Fruit fly (Drosophila melanogaster): ENCODE measurements around the gene CG31415.

Gene CG31415

DNA sequence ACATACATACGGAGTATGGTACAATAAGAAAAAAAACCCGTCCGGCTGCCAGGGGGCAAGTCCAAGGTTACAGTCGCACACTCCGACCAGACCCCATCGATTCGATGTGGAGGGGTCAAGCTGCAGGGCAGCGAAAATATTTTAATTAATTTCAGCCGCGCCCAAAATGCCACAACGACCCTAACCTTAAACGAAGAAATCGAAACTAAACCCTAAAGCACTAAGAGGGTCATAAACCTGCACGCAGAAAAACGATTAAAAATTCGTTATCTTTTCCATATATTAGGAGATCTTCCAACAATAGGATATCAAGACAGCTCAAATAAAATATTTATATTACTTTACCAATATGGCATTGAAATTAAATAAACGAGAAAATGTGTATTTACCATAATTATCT is 41.4 kb upstream of the CG31415 start (continued):
- TF ChIP-seq CG3281 (GFP tag; optimal IDR thresholded peaks at IDR 0.05) (no peak), CG2120 (GFP tag; optimal IDR thresholded peaks at IDR 0.05) (peak; percentile 33), Oli (tag; optimal IDR thresholded peaks at IDR 0.05) (peak; percentile 8), BEAF-32 (GFP tag; optimal IDR thresholded peaks at IDR 0.05) (no peak), row (GFP tag; IDR thresholded peaks at IDR 0.05) (no peak), CG17359 (tag; optimal IDR thresholded peaks at IDR 0.05) (peak; percentile 30), CG13424 (tag; optimal IDR thresholded peaks at IDR 0.05) (peak; percentile 50), Hand (GFP tag; optimal IDR thresholded peaks at IDR 0.05) (no peak), tna (GFP tag; IDR thresholded peaks at IDR 0.05; ENCODE audit: partially characterized antibody) (no peak), Opbp (GFP tag; IDR thresholded peaks at IDR 0.05; ENCODE audit: partially characterized antibody) (no peak), CG8359 (GFP tag; optimal IDR thresholded peaks at IDR 0.05; ENCODE audit: borderline replicate concordance) (no peak), CG10654 (GFP tag; optimal IDR thresholded peaks at IDR 0.05) (no peak), ac (GFP tag; optimal IDR thresholded peaks at IDR 0.05) (no peak), otp (GFP tag; IDR thresholded peaks at IDR 0.05) (no peak), al (GFP tag; IDR thresholded peaks at IDR 0.05) (no peak), Hmx (GFP tag; optimal IDR thresholded peaks at IDR 0.05) (no peak), gro (GFP tag; optimal IDR thresholded peaks at IDR 0.05) (no peak), CG1647 (GFP tag; optimal IDR thresholded peaks at IDR 0.05) (no peak), Xbp1 (GFP tag; optimal IDR thresholded peaks at IDR 0.05) (peak; percentile 13), Hr78 (GFP tag; optimal IDR thresholded peaks at IDR 0.05) (peak in 1 of 2 experiments; percentile 72), danr (GFP tag; IDR thresholded peaks at IDR 0.05) (no peak), fd3F (GFP tag; optimal IDR thresholded peaks at IDR 0.05) (peak; percentile 43), Drgx (GFP tag; IDR thresholded peaks at IDR 0.05) (no peak), grau (tag; optimal IDR thresholded peaks at IDR 0.05) (peak; percentile 36), Dref (GFP tag; IDR thresholded peaks at IDR 0.05) (no peak), Ets65A (GFP tag) (peak; percentile 11), CG2712 (tag; optimal IDR thresholded peaks at IDR 0.05) (no peak), gem (tag; optimal IDR thresholded peaks at IDR 0.05) (peak; percentile 58), CG10431 (GFP tag; optimal IDR thresholded peaks at IDR 0.05) (no peak), CG3163 (GFP tag; optimal IDR thresholded peaks at IDR 0.05) (no peak), lilli (GFP tag; optimal IDR thresholded peaks at IDR 0.05) (peak; percentile 2), unpg (GFP tag; optimal IDR thresholded peaks at IDR 0.05) (peak; percentile 13), CG12391 (tag; optimal IDR thresholded peaks at IDR 0.05) (peak; percentile 21), Sin3A (optimal IDR thresholded peaks at IDR 0.05) (no peak), CG11723 (GFP tag; optimal IDR thresholded peaks at IDR 0.05) (no peak), Dip2 (GFP tag; IDR thresholded peaks at IDR 0.05) (no peak), dmrt99B (tag; optimal IDR thresholded peaks at IDR 0.05) (peak; percentile 22), CG4617 (GFP tag; optimal IDR thresholded peaks at IDR 0.05; ENCODE audit: borderline replicate concordance) (no peak), run (tag; optimal IDR thresholded peaks at IDR 0.05) (no peak), CG34376 (GFP tag; optimal IDR thresholded peaks at IDR 0.05) (no peak), mirr (GFP tag; optimal IDR thresholded peaks at IDR 0.05) (no peak), Dp (GFP tag; optimal IDR thresholded peaks at IDR 0.05) (no peak), PHDP (tag; optimal IDR thresholded peaks at IDR 0.05) (peak; percentile 2), CoRest (tag; optimal IDR thresholded peaks at IDR 0.05) (peak; percentile 23), CG17328 (GFP tag; IDR thresholded peaks at IDR 0.05) (no peak), knrl (GFP tag; IDR thresholded peaks at IDR 0.05; ENCODE audit: partially characterized antibody) (no peak), shn (GFP tag; optimal IDR thresholded peaks at IDR 0.05) (no peak), ci (GFP tag; IDR thresholded peaks at IDR 0.05) (no peak), CG1792 (GFP tag; optimal IDR thresholded peaks at IDR 0.05) (no peak), CG7839 (tag; optimal IDR thresholded peaks at IDR 0.05) (peak; percentile 27), gce (GFP tag; IDR thresholded peaks at IDR 0.05) (no peak)
